Fruit fly (Drosophila melanogaster) whole organism, embryonic: ENCODE measurements around the gene Nmt.

Experiments used
- ATbp ChIP-seq: fragments of 200-800 bp; sonication (Bioruptor generic); optimal IDR thresholded peaks from 2 replicates; lab custom pipeline; 2017; ENCODE audit warnings: missing biosample characterization, mild to moderate bottlenecking, missing genetic modification characterization, missing genetic modification reagents
- Bgb ChIP-seq: fragments of 200-800 bp; sonication (Bioruptor generic); IDR thresholded peaks from 2 replicates; pipeline ENCODE4 v1.3.6; 2022; ENCODE audit warnings: missing biosample characterization, missing genetic modification characterization; ENCODE audit not compliant: partially characterized antibody
- CG10321 ChIP-seq: fragments of 200-800 bp; sonication (Bioruptor generic); IDR thresholded peaks from 2 replicates; pipeline ENCODE4 v1.3.6; 2022; ENCODE audit warnings: missing biosample characterization, missing genetic modification characterization
- CG11696 ChIP-seq: fragments of 200-800 bp; sonication (Bioruptor generic); IDR thresholded peaks from 2 replicates; pipeline ENCODE4 v1.3.6; 2022; ENCODE audit warnings: missing biosample characterization, missing genetic modification characterization
- CG12236 ChIP-seq: fragments of 200-800 bp; sonication (Bioruptor generic); optimal IDR thresholded peaks from 2 replicates; lab custom pipeline; 2016; ENCODE audit warnings: missing biosample characterization, missing genetic modification characterization
- CG12744 ChIP-seq: fragments of 200-800 bp; sonication (Bioruptor generic); optimal IDR thresholded peaks from 2 replicates; lab custom pipeline; 2016; ENCODE audit warnings: missing biosample characterization, missing genetic modification characterization
- CG13123 ChIP-seq: fragments of 200-800 bp; sonication (Bioruptor generic); optimal IDR thresholded peaks from 2 replicates; lab custom pipeline; 2016; ENCODE audit warnings: missing biosample characterization, missing genetic modification characterization
- CG13424 ChIP-seq: fragments of 200-800 bp; sonication (Bioruptor generic); optimal IDR thresholded peaks from 2 replicates; lab custom pipeline; 2019; ENCODE audit warnings: missing biosample characterization, mild to moderate bottlenecking, missing genetic modification characterization, moderate library complexity
- CG14441 ChIP-seq: fragments of 200-800 bp; sonication (Bioruptor generic); IDR thresholded peaks from 2 replicates; pipeline ENCODE4 v1.3.6; 2022; ENCODE audit warnings: missing biosample characterization, missing genetic modification characterization
- CG14965 ChIP-seq: fragments of 200-800 bp; sonication (Bioruptor generic); optimal IDR thresholded peaks from 2 replicates; lab custom pipeline; 2016; ENCODE audit warnings: missing biosample characterization, missing genetic modification characterization, borderline replicate concordance
- CG15011 ChIP-seq: fragments of 200-800 bp; sonication (Bioruptor generic); optimal IDR thresholded peaks from 3 replicates; lab custom pipeline; 2018; ENCODE audit warnings: missing biosample characterization, mild to moderate bottlenecking, missing genetic modification characterization
- CG1529 ChIP-seq: fragments of 200-800 bp; sonication (Bioruptor generic); optimal IDR thresholded peaks from 3 replicates; lab custom pipeline; 2018; ENCODE audit warnings: missing biosample characterization, missing genetic modification characterization
- CG15696 ChIP-seq: fragments of 200-800 bp; sonication (Bioruptor generic); optimal IDR thresholded peaks from 2 replicates; lab custom pipeline; 2019; ENCODE audit warnings: missing biosample characterization, mild to moderate bottlenecking, missing genetic modification characterization, moderate library complexity
- CG1647 ChIP-seq: fragments of 200-800 bp; sonication (Bioruptor generic); optimal IDR thresholded peaks from 3 replicates; lab custom pipeline; 2016; ENCODE audit warnings: missing biosample characterization, missing genetic modification characterization
- CG3163 ChIP-seq: fragments of 200-800 bp; sonication (Bioruptor generic); optimal IDR thresholded peaks from 3 replicates; lab custom pipeline; 2016; ENCODE audit warnings: missing biosample characterization, missing genetic modification characterization
- CG4617 ChIP-seq: fragments of 200-800 bp; sonication (Bioruptor generic); optimal IDR thresholded peaks from 3 replicates; lab custom pipeline; 2016; ENCODE audit warnings: missing biosample characterization, missing genetic modification characterization, borderline replicate concordance
- CG4707 ChIP-seq: fragments of 200-800 bp; sonication (Bioruptor generic); optimal IDR thresholded peaks from 2 replicates; lab custom pipeline; 2018; ENCODE audit warnings: missing biosample characterization, mild to moderate bottlenecking, missing genetic modification characterization, moderate library complexity
- CG4854 ChIP-seq: fragments of 200-800 bp; sonication (Bioruptor generic); optimal IDR thresholded peaks from 2 replicates; lab custom pipeline; 2016; ENCODE audit warnings: missing biosample characterization, missing genetic modification characterization, inconsistent platforms
- CG5180 ChIP-seq: fragments of 200-800 bp; sonication (Bioruptor generic); optimal IDR thresholded peaks from 3 replicates; lab custom pipeline; 2017; ENCODE audit warnings: missing biosample characterization, missing genetic modification characterization, mild to moderate bottlenecking, moderate library complexity, missing genetic modification reagents
- CG6683 ChIP-seq: fragments of 200-800 bp; sonication (Bioruptor generic); optimal IDR thresholded peaks from 2 replicates; lab custom pipeline; 2017; ENCODE audit warnings: missing biosample characterization, mild to moderate bottlenecking, missing genetic modification characterization, missing genetic modification reagents
- CG6813 ChIP-seq: fragments of 200-800 bp; sonication (Bioruptor generic); optimal IDR thresholded peaks from 2 replicates; lab custom pipeline; 2017; ENCODE audit warnings: missing biosample characterization, missing genetic modification characterization, mild to moderate bottlenecking, moderate library complexity, missing genetic modification reagents
- CG9609 ChIP-seq: fragments of 200-800 bp; sonication (Bioruptor generic); optimal IDR thresholded peaks from 3 replicates; lab custom pipeline; 2016; ENCODE audit warnings: missing biosample characterization, missing genetic modification characterization
- CG9932 ChIP-seq: fragments of 200-800 bp; sonication (Bioruptor generic); IDR thresholded peaks from 2 replicates; pipeline ENCODE4 v1.3.6; 2022; ENCODE audit warnings: missing biosample characterization, missing genetic modification characterization
- CkIIα-i1 ChIP-seq: fragments of 200-800 bp; sonication (Bioruptor generic); IDR thresholded peaks from 2 replicates; pipeline ENCODE4 v1.3.6; 2022; ENCODE audit warnings: missing biosample characterization, missing genetic modification characterization
- Drgx ChIP-seq: fragments of 200-800 bp; sonication (Bioruptor generic); IDR thresholded peaks from 2 replicates; pipeline ENCODE4 v1.3.6; 2022; ENCODE audit warnings: missing biosample characterization, missing genetic modification characterization
- E2f2 ChIP-seq: fragments of 200-800 bp; sonication (Bioruptor generic); IDR thresholded peaks from 2 replicates; pipeline ENCODE4 v1.3.6; 2022; ENCODE audit warnings: missing biosample characterization, missing genetic modification characterization
- Elba2 ChIP-seq: fragments of 200-800 bp; sonication (Bioruptor generic); optimal IDR thresholded peaks from 3 replicates; lab custom pipeline; 2016; ENCODE audit warnings: missing biosample characterization, missing genetic modification characterization
- Hr78 ChIP-seq, 2 experiments: fragments of 200-800 bp in 1 of 2; fragments of >200 bp in 1 of 2; sonication (Bioruptor generic) in 1 of 2; optimal IDR thresholded peaks; 2 replicates each; lab custom pipeline; 2017 to 2019; ENCODE audit warnings: missing biosample characterization in 2 of 2, missing genetic modification characterization in 2 of 2, mild to moderate bottlenecking in 1 of 2, moderate library complexity in 1 of 2
- NC2β ChIP-seq: fragments of 200-800 bp; sonication (Bioruptor generic); optimal IDR thresholded peaks from 2 replicates; lab custom pipeline; 2016; ENCODE audit warnings: missing biosample characterization, missing genetic modification characterization
- Scr ChIP-seq: fragments of 200-800 bp; sonication (Bioruptor generic); IDR thresholded peaks from 2 replicates; pipeline ENCODE4 v1.3.6; 2022; ENCODE audit warnings: missing biosample characterization, missing genetic modification characterization; ENCODE audit not compliant: partially characterized antibody
- Sry-β ChIP-seq: fragments of 200-800 bp; sonication (Bioruptor generic); optimal IDR thresholded peaks from 2 replicates; lab custom pipeline; 2018; ENCODE audit warnings: missing biosample characterization, mild to moderate bottlenecking, missing genetic modification characterization, moderate library complexity
- Trl ChIP-seq, 3 experiments: fragments of >200 bp in 2 of 3; fragments of 200-800 bp in 1 of 3; sonication (Bioruptor generic) in 1 of 3; optimal IDR thresholded peaks; 2 replicates in 1 of 3; 3 replicates in 2 of 3; lab custom pipeline; 2016 to 2017; ENCODE audit warnings: missing biosample characterization in 1 of 3, missing genetic modification characterization in 1 of 3
- abd-A ChIP-seq: fragments of 200-800 bp; sonication (Bioruptor generic); optimal IDR thresholded peaks from 3 replicates; lab custom pipeline; 2019; ENCODE audit warnings: missing biosample characterization, mild to moderate bottlenecking, missing genetic modification characterization, moderate library complexity
- amos ChIP-seq: fragments of 200-800 bp; sonication (Bioruptor generic); IDR thresholded peaks from 2 replicates; pipeline ENCODE4 v1.3.6; 2022; ENCODE audit warnings: missing biosample characterization, missing genetic modification characterization; ENCODE audit not compliant: partially characterized antibody
- bsh ChIP-seq, 2 experiments: fragments of 200-800 bp; sonication (Bioruptor generic); optimal IDR thresholded peaks; 2 replicates each; lab custom pipeline; 2017 to 2018; ENCODE audit warnings: mild to moderate bottlenecking in 2 of 2, missing biosample characterization in 2 of 2, missing genetic modification characterization in 2 of 2, moderate library complexity in 1 of 2
- dmrt99B ChIP-seq: fragments of 200-800 bp; sonication (Bioruptor generic); optimal IDR thresholded peaks from 2 replicates; lab custom pipeline; 2018; ENCODE audit warnings: missing biosample characterization, mild to moderate bottlenecking, missing genetic modification characterization, moderate library complexity
- en ChIP-seq: fragments of 200-800 bp; sonication (Bioruptor generic); optimal IDR thresholded peaks from 2 replicates; lab custom pipeline; 2016; ENCODE audit warnings: missing biosample characterization, missing genetic modification characterization
- ftz-f1 ChIP-seq: fragments of 200-800 bp; sonication (Bioruptor generic); optimal IDR thresholded peaks from 2 replicates; lab custom pipeline; 2016; ENCODE audit warnings: missing biosample characterization, missing genetic modification characterization
- hth ChIP-seq: fragments of >200 bp; optimal IDR thresholded peaks from 2 replicates; lab custom pipeline; 2017; ENCODE audit warnings: inconsistent platforms
- jigr1 ChIP-seq: fragments of 200-800 bp; sonication (Bioruptor generic); IDR thresholded peaks from 3 replicates; pipeline ENCODE4 v1.3.6; 2022; ENCODE audit warnings: missing biosample characterization, missing genetic modification characterization
- lilli ChIP-seq: fragments of 200-800 bp; sonication (Bioruptor generic); optimal IDR thresholded peaks from 3 replicates; lab custom pipeline; 2016; ENCODE audit warnings: missing biosample characterization, missing genetic modification characterization
- mam ChIP-seq: fragments of 200-800 bp; sonication (Bioruptor generic); optimal IDR thresholded peaks from 3 replicates; lab custom pipeline; 2016; ENCODE audit warnings: missing biosample characterization, missing genetic modification characterization
- nom ChIP-seq: fragments of 200-800 bp; sonication (Bioruptor generic); optimal IDR thresholded peaks from 2 replicates; lab custom pipeline; 2017; ENCODE audit warnings: missing biosample characterization, missing genetic modification characterization, mild to moderate bottlenecking, moderate library complexity, missing genetic modification reagents
- pb ChIP-seq: fragments of 200-800 bp; sonication (Bioruptor generic); optimal IDR thresholded peaks from 3 replicates; lab custom pipeline; 2016; ENCODE audit warnings: missing biosample characterization, missing genetic modification characterization
- pzg ChIP-seq: fragments of 200-800 bp; sonication (Bioruptor generic); optimal IDR thresholded peaks from 3 replicates; lab custom pipeline; 2018; ENCODE audit warnings: missing biosample characterization, mild to moderate bottlenecking, missing genetic modification characterization, moderate library complexity
- row ChIP-seq: fragments of 200-800 bp; sonication (Bioruptor generic); IDR thresholded peaks from 3 replicates; pipeline ENCODE4 v1.3.6; 2022; ENCODE audit warnings: missing biosample characterization, missing genetic modification characterization
- sens-2 ChIP-seq: fragments of 200-800 bp; sonication (Bioruptor generic); IDR thresholded peaks from 2 replicates; pipeline ENCODE4 v1.3.6; 2022; ENCODE audit warnings: missing biosample characterization, missing genetic modification characterization
- tup ChIP-seq: fragments of 200-800 bp; sonication (Bioruptor generic); optimal IDR thresholded peaks from 2 replicates; lab custom pipeline; 2016; ENCODE audit warnings: missing biosample characterization, mild to moderate bottlenecking, missing genetic modification characterization, moderate library complexity
- zen2 ChIP-seq: fragments of 200-800 bp; sonication (Bioruptor generic); IDR thresholded peaks from 3 replicates; pipeline ENCODE4 v1.3.6; 2022; ENCODE audit warnings: missing biosample characterization, missing genetic modification characterization; ENCODE audit not compliant: partially characterized antibody

Nmt gene

dm6 chr3L:8137448-8137906, 40.8 kb downstream of the Nmt start, which contains the start of the genes Setx and mus301 (continued):
- no peak for TF ChIP-seq Trl (optimal IDR thresholded peaks at IDR 0.05; lab: Kevin White, UChicago)
- TF ChIP-seq Trl (GFP tag; optimal IDR thresholded peaks at IDR 0.05; lab: Kevin White, UChicago): peak; percentile 89
- no peak for TF ChIP-seq CG14965 (GFP tag; lab: Kevin White, UChicago)
- peak; percentile 30 for TF ChIP-seq ATbp (GFP tag; lab: Kevin White, UChicago)
- no peak for TF ChIP-seq CG4707 (GFP tag; lab: Kevin White, UChicago)
- no peak for TF ChIP-seq CkIIα-i1 (GFP tag; lab: Robert Waterston, UW)
- no peak for TF ChIP-seq CG6683 (GFP tag; lab: Kevin White, UChicago)
- TF ChIP-seq CG12236 (GFP tag; lab: Kevin White, UChicago): peak; percentile 53
- TF ChIP-seq lilli (GFP tag; lab: Kevin White, UChicago): peak; percentile 92
- peak; percentile 79 for TF ChIP-seq CG13424
- TF ChIP-seq mam: peak; percentile 87
- TF ChIP-seq NC2β (GFP tag; lab: Kevin White, UChicago): peak; percentile 74
- peak; percentile 68 for TF ChIP-seq row (GFP tag; lab: Robert Waterston, UW)
- no peak for TF ChIP-seq CG6813 (GFP tag; lab: Kevin White, UChicago)
- peak; percentile 75 for TF ChIP-seq CG9609
- TF ChIP-seq CG4617 (GFP tag; lab: Kevin White, UChicago): peak; percentile 95
- 0 out of 2 replicates have a peak, but pooled peaks have one; percentile 35 for TF ChIP-seq CG10321 (GFP tag; lab: Robert Waterston, UW)
- peak; percentile 73 for TF ChIP-seq CG15696 (tag; lab: Kevin White, UChicago)
- TF ChIP-seq pzg (GFP tag; lab: Kevin White, UChicago): peak; percentile 90
- TF ChIP-seq nom (GFP tag; lab: Kevin White, UChicago): no peak
- TF ChIP-seq en: no peak
- peak; percentile 51 for TF ChIP-seq CG3163 (GFP tag; lab: Kevin White, UChicago)
- peak; percentile 70 for TF ChIP-seq tup
- no peak for TF ChIP-seq jigr1 (GFP tag; lab: Robert Waterston, UW)
- TF ChIP-seq Sry-β (GFP tag; lab: Kevin White, UChicago): no peak
- TF ChIP-seq CG12744 (GFP tag; lab: Kevin White, UChicago): peak; percentile 73
- TF ChIP-seq ftz-f1: peak; percentile 46
- peak; percentile 40 for TF ChIP-seq pb (GFP tag; lab: Kevin White, UChicago)
- no peak for TF ChIP-seq hth (lab: Kevin White, UChicago)
- peak; percentile 76 for TF ChIP-seq CG4854 (GFP tag; lab: Kevin White, UChicago)
- no peak for TF ChIP-seq dmrt99B (tag; lab: Kevin White, UChicago)
- peak; percentile 89 for TF ChIP-seq CG1647 (GFP tag; lab: Kevin White, UChicago)
- TF ChIP-seq bsh (GFP tag; optimal IDR thresholded peaks at IDR 0.05; lab: Kevin White, UChicago): peak in 1 of 2 experiments; percentile 71
- TF ChIP-seq amos (GFP tag; lab: Robert Waterston, UW): peak; percentile 40; the same call in 1 of the 2 replicates
- TF ChIP-seq CG13123 (GFP tag; lab: Kevin White, UChicago): peak; percentile 75
- no peak for TF ChIP-seq Drgx (GFP tag; lab: Robert Waterston, UW)
- no peak for TF ChIP-seq zen2
- TF ChIP-seq CG1529 (GFP tag; lab: Kevin White, UChicago): peak; percentile 21
- no peak for TF ChIP-seq CG15011 (GFP tag; lab: Kevin White, UChicago)
- peak; percentile 64; the same call in 1 of the 2 replicates for TF ChIP-seq CG14441 (GFP tag; lab: Robert Waterston, UW)
- peak; percentile 98 for TF ChIP-seq Elba2 (GFP tag; lab: Kevin White, UChicago)
- no peak; the same call in 1 of the 2 replicates for TF ChIP-seq Scr (GFP tag; lab: Robert Waterston, UW)
- TF ChIP-seq Bgb (GFP tag; lab: Robert Waterston, UW): no peak
- TF ChIP-seq CG11696 (GFP tag; lab: Robert Waterston, UW): no peak
- TF ChIP-seq CG5180 (GFP tag; lab: Kevin White, UChicago): no peak
- TF ChIP-seq abd-A (tag; lab: Kevin White, UChicago): no peak
- no peak; the same call in 1 of the 2 replicates for TF ChIP-seq sens-2 (GFP tag; lab: Robert Waterston, UW)
- peak; percentile 91 for TF ChIP-seq E2f2
- peak; percentile 94 for TF ChIP-seq CG9932
- no peak for TF ChIP-seq Hr78 (GFP tag; optimal IDR thresholded peaks at IDR 0.05; lab: Kevin White, UChicago)
